Worm (Caenorhabditis elegans) whole organism, early embryonic: Measurements from ENCODE around the gene R02D5.3.

Experiments used
- aly-1 ChIP-seq: sonication (generic microtip); optimal IDR thresholded peaks from 2 replicates; lab custom pipeline; 2016; ENCODE audit warnings: missing genetic modification characterization, missing compliant biosample characterization
- ama-1 ChIP-seq: fragments of 150-350 bp; optimal IDR thresholded peaks from 2 replicates; lab custom pipeline; 2014
- ceh-13 ChIP-seq: fragments of 200-800 bp; sonication (Bioruptor generic); optimal IDR thresholded peaks from 2 replicates; lab custom pipeline; 2018; ENCODE audit warnings: mild to moderate bottlenecking, missing genetic modification characterization, missing compliant biosample characterization

ce11 chrV:14474099-14474498 lies 8.9 kb upstream of the R02D5.3 start, which contains the start of gene clec-56:
- TF ChIP-seq ceh-13 (GFP tag; lab: Kevin White, UChicago) (no peak), aly-1 (no peak), ama-1 (lab: Kevin White, UChicago) (no peak)
